Fruit fly (Drosophila melanogaster) whole organism, embryonic: ENCODE measurements around the gene CG5509.
A peak's percentile ranks its signal among the peaks of the same experiment; 100 is the strongest.

Experiments
- BtbVII ChIP-seq: fragments of 200-800 bp; sonication (Bioruptor generic); optimal IDR thresholded peaks from 3 replicates; lab custom pipeline; 2017; ENCODE audit warnings: missing biosample characterization, mild to moderate bottlenecking, missing genetic modification characterization
- CG10431 ChIP-seq: fragments of 200-800 bp; sonication (Bioruptor generic); optimal IDR thresholded peaks from 3 replicates; lab custom pipeline; 2018; ENCODE audit warnings: missing biosample characterization, mild to moderate bottlenecking, missing genetic modification characterization
- CG13296 ChIP-seq: fragments of 200-800 bp; sonication (Bioruptor generic); optimal IDR thresholded peaks from 3 replicates; lab custom pipeline; 2018; ENCODE audit warnings: missing biosample characterization, mild to moderate bottlenecking, missing genetic modification characterization
- CG13775 ChIP-seq: fragments of 200-800 bp; sonication (Bioruptor generic); optimal IDR thresholded peaks from 3 replicates; lab custom pipeline; 2017; ENCODE audit warnings: missing biosample characterization, mild to moderate bottlenecking, missing genetic modification characterization
- CG14050 ChIP-seq: fragments of 200-800 bp; sonication (Bioruptor generic); IDR thresholded peaks from 3 replicates; pipeline ENCODE4 v1.3.6; 2022; ENCODE audit warnings: missing biosample characterization, missing genetic modification characterization
- CG17361 ChIP-seq: fragments of 200-800 bp; sonication (Bioruptor generic); IDR thresholded peaks from 3 replicates; pipeline ENCODE4 v1.3.6; 2022; ENCODE audit warnings: missing biosample characterization, missing genetic modification characterization
- CG2120 ChIP-seq: fragments of 200-800 bp; sonication (Bioruptor generic); optimal IDR thresholded peaks from 3 replicates; lab custom pipeline; 2016; ENCODE audit warnings: missing biosample characterization, missing genetic modification characterization
- CG2199 ChIP-seq: fragments of 200-800 bp; sonication (Bioruptor generic); IDR thresholded peaks from 3 replicates; pipeline ENCODE4 v1.3.6; 2022; ENCODE audit warnings: missing biosample characterization, missing genetic modification characterization
- CG3065 ChIP-seq: fragments of 200-800 bp; sonication (Bioruptor generic); optimal IDR thresholded peaks from 2 replicates; lab custom pipeline; 2016; ENCODE audit warnings: missing biosample characterization, missing genetic modification characterization
- CG31365 ChIP-seq: fragments of 200-800 bp; sonication (Bioruptor generic); optimal IDR thresholded peaks from 2 replicates; lab custom pipeline; 2018; ENCODE audit warnings: missing biosample characterization, mild to moderate bottlenecking, missing genetic modification characterization
- CG31441 ChIP-seq: fragments of 200-800 bp; sonication (Bioruptor generic); IDR thresholded peaks from 2 replicates; pipeline ENCODE4 v1.3.6; 2022; ENCODE audit warnings: missing biosample characterization, missing genetic modification characterization
- CG6854 ChIP-seq: fragments of 200-800 bp; sonication (Bioruptor generic); optimal IDR thresholded peaks from 3 replicates; lab custom pipeline; 2017; ENCODE audit warnings: missing biosample characterization, mild to moderate bottlenecking, missing genetic modification characterization
- CG7786 ChIP-seq: fragments of 200-800 bp; sonication (Bioruptor generic); optimal IDR thresholded peaks from 2 replicates; lab custom pipeline; 2016; ENCODE audit warnings: missing biosample characterization, missing genetic modification characterization
- CG9727 ChIP-seq: fragments of 200-800 bp; sonication (Bioruptor generic); optimal IDR thresholded peaks from 3 replicates; lab custom pipeline; 2017; ENCODE audit warnings: missing biosample characterization, mild to moderate bottlenecking, missing genetic modification characterization
- CG9876 ChIP-seq: fragments of 200-800 bp; sonication (Bioruptor generic); optimal IDR thresholded peaks from 2 replicates; lab custom pipeline; 2016; ENCODE audit warnings: missing biosample characterization, missing genetic modification characterization
- D19A ChIP-seq: fragments of 200-800 bp; optimal IDR thresholded peaks from 3 replicates; lab custom pipeline; 2019; ENCODE audit warnings: missing biosample characterization, mild to moderate bottlenecking, missing genetic modification characterization, moderate library complexity
- Dad ChIP-seq: fragments of 200-800 bp; sonication (Bioruptor generic); optimal IDR thresholded peaks from 3 replicates; lab custom pipeline; 2016; ENCODE audit warnings: missing biosample characterization, missing genetic modification characterization
- Doc3 ChIP-seq: fragments of 200-800 bp; sonication (Bioruptor generic); IDR thresholded peaks from 3 replicates; pipeline ENCODE4 v1.3.6; 2022; ENCODE audit warnings: missing biosample characterization, missing genetic modification characterization; ENCODE audit not compliant: partially characterized antibody
- E2f2 ChIP-seq: fragments of 200-800 bp; sonication (Bioruptor generic); IDR thresholded peaks from 2 replicates; pipeline ENCODE4 v1.3.6; 2022; ENCODE audit warnings: missing biosample characterization, missing genetic modification characterization
- Hey ChIP-seq: fragments of 200-800 bp; sonication (Bioruptor generic); optimal IDR thresholded peaks from 3 replicates; lab custom pipeline; 2018; ENCODE audit warnings: missing biosample characterization, mild to moderate bottlenecking, missing genetic modification characterization
- Med ChIP-seq: fragments of 200-800 bp; sonication (Bioruptor generic); peaks from one replicate; lab custom pipeline; 2016; ENCODE audit warnings: missing biosample characterization, missing genetic modification characterization, mild to moderate bottlenecking, inconsistent platforms, moderate library complexity
- Meics ChIP-seq: fragments of 200-800 bp; sonication (Bioruptor generic); optimal IDR thresholded peaks from 2 replicates; lab custom pipeline; 2017; ENCODE audit warnings: missing biosample characterization, mild to moderate bottlenecking, missing genetic modification characterization
- Mrtf ChIP-seq: fragments of 200-800 bp; sonication (Bioruptor generic); IDR thresholded peaks from 3 replicates; pipeline ENCODE4 v1.3.6; 2022; ENCODE audit warnings: missing biosample characterization, missing genetic modification characterization
- Nf-YA ChIP-seq: fragments of 200-800 bp; sonication (Bioruptor generic); IDR thresholded peaks from 2 replicates; pipeline ENCODE4 v1.3.6; 2022; ENCODE audit warnings: missing biosample characterization, missing genetic modification characterization
- Nf-YB ChIP-seq: fragments of 200-800 bp; sonication (Bioruptor generic); optimal IDR thresholded peaks from 3 replicates; lab custom pipeline; 2019; ENCODE audit warnings: missing biosample characterization, mild to moderate bottlenecking, missing genetic modification characterization, moderate library complexity
- Optix ChIP-seq: fragments of 200-800 bp; sonication (Bioruptor generic); IDR thresholded peaks from 3 replicates; pipeline ENCODE4 v1.3.6; 2022; ENCODE audit warnings: missing biosample characterization, missing genetic modification characterization
- Pdp1 ChIP-seq, 2 experiments: fragments of 200-800 bp; sonication (Bioruptor generic); optimal IDR thresholded peaks; 3 replicates each; lab custom pipeline; 2016; ENCODE audit warnings: missing biosample characterization in 2 of 2, missing genetic modification characterization in 2 of 2, mild to moderate bottlenecking in 1 of 2, moderate library complexity in 1 of 2
- Six4 ChIP-seq: fragments of 200-800 bp; sonication (Bioruptor generic); optimal IDR thresholded peaks from 2 replicates; lab custom pipeline; 2016; ENCODE audit warnings: missing biosample characterization, missing genetic modification characterization
- Vsx1 ChIP-seq: fragments of 200-800 bp; sonication (Bioruptor generic); optimal IDR thresholded peaks from 2 replicates; lab custom pipeline; 2017; ENCODE audit warnings: missing biosample characterization, mild to moderate bottlenecking, missing genetic modification characterization, missing genetic modification reagents
- ab ChIP-seq: fragments of 200-800 bp; sonication (Bioruptor generic); optimal IDR thresholded peaks from 2 replicates; lab custom pipeline; 2016; ENCODE audit warnings: missing biosample characterization, missing genetic modification characterization
- aop ChIP-seq: fragments of 200-800 bp; sonication (Bioruptor generic); IDR thresholded peaks from 2 replicates; pipeline ENCODE4 v1.3.6; 2022; ENCODE audit warnings: missing biosample characterization, missing genetic modification characterization
- dan ChIP-seq: fragments of 200-800 bp; sonication (Bioruptor generic); IDR thresholded peaks from 2 replicates; pipeline ENCODE4 v1.3.6; 2022; ENCODE audit warnings: missing biosample characterization, missing genetic modification characterization
- dimm ChIP-seq: fragments of 200-800 bp; sonication (Bioruptor generic); IDR thresholded peaks from 2 replicates; pipeline ENCODE4 v1.3.6; 2022; ENCODE audit warnings: missing biosample characterization, missing genetic modification characterization
- disco-r ChIP-seq: fragments of 200-800 bp; sonication (Bioruptor generic); optimal IDR thresholded peaks from 2 replicates; lab custom pipeline; 2016; ENCODE audit warnings: missing biosample characterization, missing genetic modification characterization
- hb ChIP-seq: fragments of 200-800 bp; sonication (Bioruptor generic); IDR thresholded peaks from 3 replicates; pipeline ENCODE4 v1.3.6; 2022; ENCODE audit warnings: missing biosample characterization, missing genetic modification characterization; ENCODE audit not compliant: partially characterized antibody
- her ChIP-seq: fragments of 200-800 bp; sonication (Bioruptor generic); optimal IDR thresholded peaks from 2 replicates; lab custom pipeline; 2016; ENCODE audit warnings: missing biosample characterization, missing genetic modification characterization
- kah ChIP-seq: fragments of 200-800 bp; sonication (Bioruptor generic); optimal IDR thresholded peaks from 2 replicates; lab custom pipeline; 2018; ENCODE audit warnings: missing biosample characterization, mild to moderate bottlenecking, missing genetic modification characterization
- ken ChIP-seq: fragments of 200-800 bp; sonication (Bioruptor generic); IDR thresholded peaks from 3 replicates; pipeline ENCODE4 v1.3.6; 2022; ENCODE audit warnings: missing biosample characterization, missing genetic modification characterization
- kni ChIP-seq: fragments of 200-800 bp; sonication (Bioruptor generic); optimal IDR thresholded peaks from 3 replicates; lab custom pipeline; 2017; ENCODE audit warnings: mild to moderate bottlenecking, missing biosample characterization, missing genetic modification reagents, missing genetic modification characterization
- knrl ChIP-seq: fragments of 200-800 bp; sonication (Bioruptor generic); IDR thresholded peaks from 3 replicates; pipeline ENCODE4 v1.3.6; 2022; ENCODE audit warnings: missing biosample characterization, missing genetic modification characterization; ENCODE audit not compliant: partially characterized antibody
- mam ChIP-seq: fragments of 200-800 bp; sonication (Bioruptor generic); optimal IDR thresholded peaks from 3 replicates; lab custom pipeline; 2016; ENCODE audit warnings: missing biosample characterization, missing genetic modification characterization
- nau ChIP-seq: fragments of 200-800 bp; sonication (Bioruptor generic); optimal IDR thresholded peaks from 3 replicates; lab custom pipeline; 2017; ENCODE audit warnings: missing biosample characterization, mild to moderate bottlenecking, missing genetic modification characterization, missing genetic modification reagents
- p53 ChIP-seq: fragments of 200-800 bp; sonication (Bioruptor generic); optimal IDR thresholded peaks from 2 replicates; lab custom pipeline; 2016; ENCODE audit warnings: missing biosample characterization, missing genetic modification characterization
- prd ChIP-seq, 3 experiments: fragments of >200 bp in 2 of 3; fragments of 200-800 bp in 1 of 3; sonication (Bioruptor generic) in 1 of 3; optimal IDR thresholded peaks in 2 of 3; IDR thresholded peaks in 1 of 3; 2 replicates in 2 of 3; 3 replicates in 1 of 3; pipeline versions ENCODE4 v1.3.6 to Lab custom; 2017 to 2022; ENCODE audit warnings: missing biosample characterization in 1 of 3, missing genetic modification characterization in 1 of 3
- rib ChIP-seq: fragments of 200-800 bp; sonication (Bioruptor generic); IDR thresholded peaks from 2 replicates; pipeline ENCODE4 v1.3.6; 2022; ENCODE audit warnings: missing biosample characterization, missing genetic modification characterization
- sens-2 ChIP-seq: fragments of 200-800 bp; sonication (Bioruptor generic); IDR thresholded peaks from 2 replicates; pipeline ENCODE4 v1.3.6; 2022; ENCODE audit warnings: missing biosample characterization, missing genetic modification characterization
- seq ChIP-seq: fragments of 200-800 bp; sonication (Bioruptor generic); IDR thresholded peaks from 2 replicates; pipeline ENCODE4 v1.3.6; 2022; ENCODE audit warnings: missing biosample characterization, missing genetic modification characterization
- slp2 ChIP-seq: fragments of 200-800 bp; sonication (Bioruptor generic); optimal IDR thresholded peaks from 2 replicates; lab custom pipeline; 2016; ENCODE audit warnings: missing biosample characterization, missing genetic modification characterization
- zfh1 ChIP-seq: fragments of 200-800 bp; sonication (Bioruptor generic); IDR thresholded peaks from 3 replicates; pipeline ENCODE4 v1.3.6; 2022; ENCODE audit warnings: missing biosample characterization, missing genetic modification characterization

The CG5509 gene

DNA sequence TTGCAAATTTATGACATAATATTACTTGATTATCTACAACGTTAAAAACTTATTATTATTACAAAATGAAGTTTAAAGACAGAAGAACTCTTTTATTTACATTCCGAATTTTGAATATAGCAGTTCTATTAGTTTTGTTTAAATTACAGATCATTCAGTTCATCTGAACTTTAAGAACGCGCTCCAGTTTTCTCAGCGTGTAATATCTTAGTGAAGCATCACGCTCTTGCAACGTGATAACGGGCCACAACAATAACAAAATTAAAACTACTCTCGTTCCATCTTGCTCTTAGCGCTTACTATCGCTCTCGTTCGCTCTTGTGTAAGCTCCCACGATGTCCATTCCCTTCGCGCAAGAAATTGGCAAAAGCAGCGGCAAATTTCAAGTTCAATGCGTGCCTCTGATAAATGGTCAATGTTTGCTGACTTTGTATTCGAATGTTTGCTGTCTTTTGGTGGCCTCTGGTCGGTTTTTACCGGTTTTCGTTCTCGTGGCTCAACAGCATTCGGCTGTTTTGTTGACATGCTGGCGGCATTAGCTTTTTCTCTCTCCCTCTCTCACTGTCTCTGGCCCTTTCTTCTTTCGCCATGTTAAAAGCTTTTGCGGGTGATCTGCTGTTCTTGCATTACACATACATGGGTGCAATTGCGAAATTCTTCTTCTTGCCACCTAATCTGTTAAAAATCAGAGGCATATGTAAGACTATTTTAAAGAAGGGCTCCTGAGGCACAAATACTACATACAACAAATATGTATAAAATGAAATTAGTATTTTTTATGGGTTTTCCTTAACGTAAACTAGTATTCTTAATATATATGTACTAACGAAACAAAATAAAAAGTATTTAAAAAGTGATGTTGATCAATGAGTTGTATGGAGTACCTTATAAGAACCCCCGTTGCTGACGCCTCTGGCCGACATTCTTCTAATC is 9.4 kb upstream of the CG5509 start (continued):
- TF ChIP-seq Nf-YB (GFP tag; lab: Kevin White, UChicago), result no peak
- no peak for TF ChIP-seq dimm (GFP tag; lab: Robert Waterston, UW)
- peak; percentile 9 for TF ChIP-seq CG13296
- TF ChIP-seq D19A (tag; lab: Kevin White, UChicago), result no peak
- TF ChIP-seq CG10431, result no peak
- TF ChIP-seq E2f2 (GFP tag; lab: Robert Waterston, UW), result peak; percentile 8; the same call in 1 of the 2 replicates
- TF ChIP-seq Six4 (GFP tag; lab: Kevin White, UChicago), result no peak
- TF ChIP-seq sens-2 (GFP tag; lab: Robert Waterston, UW), result no peak
- TF ChIP-seq CG13775 (GFP tag; lab: Kevin White, UChicago), result peak; percentile 24
- TF ChIP-seq dan (GFP tag; lab: Robert Waterston, UW), result no peak
- no peak for TF ChIP-seq disco-r
- peak; percentile 75 for TF ChIP-seq CG2120 (GFP tag; lab: Kevin White, UChicago)
- TF ChIP-seq CG14050 (GFP tag; lab: Robert Waterston, UW), result 0 out of 3 replicates have a peak, but pooled peaks have one; percentile 23
- TF ChIP-seq kni (GFP tag; lab: Kevin White, UChicago), result no peak
- TF ChIP-seq Doc3 (GFP tag; lab: Robert Waterston, UW), result no peak
- no peak for TF ChIP-seq BtbVII (GFP tag; lab: Kevin White, UChicago)
- no peak for TF ChIP-seq hb (GFP tag; lab: Robert Waterston, UW)
- no peak for TF ChIP-seq aop (GFP tag; lab: Robert Waterston, UW)
- no peak for TF ChIP-seq CG2199 (GFP tag; lab: Robert Waterston, UW)
- no peak for TF ChIP-seq Hey (tag; lab: Kevin White, UChicago)
- no peak for TF ChIP-seq CG3065 (GFP tag; lab: Kevin White, UChicago)
- 0 out of 3 replicates have a peak, but pooled peaks have one; percentile 7 for TF ChIP-seq CG17361 (GFP tag; lab: Robert Waterston, UW)
- no peak for TF ChIP-seq Optix (GFP tag; lab: Robert Waterston, UW)
- TF ChIP-seq CG9727 (GFP tag; lab: Kevin White, UChicago), result peak; percentile 44
- no peak for TF ChIP-seq kah (GFP tag; lab: Kevin White, UChicago)
- TF ChIP-seq seq (GFP tag; lab: Robert Waterston, UW), result no peak
- TF ChIP-seq mam (GFP tag; lab: Kevin White, UChicago), result peak; percentile 17
- no peak for TF ChIP-seq knrl (GFP tag; lab: Robert Waterston, UW)
- no peak for TF ChIP-seq ab
- TF ChIP-seq nau, result no peak
- TF ChIP-seq Dad, result no peak
- peak; percentile 83 for TF ChIP-seq Med (GFP tag; lab: Kevin White, UChicago)
- TF ChIP-seq Nf-YA (GFP tag; lab: Robert Waterston, UW), result no peak
- peak; percentile 60 for TF ChIP-seq Meics (GFP tag; lab: Kevin White, UChicago)
- no peak for TF ChIP-seq ken (GFP tag; lab: Robert Waterston, UW)
- TF ChIP-seq her (GFP tag; lab: Kevin White, UChicago), result no peak
- no peak for TF ChIP-seq Vsx1
- no peak for TF ChIP-seq zfh1 (GFP tag; lab: Robert Waterston, UW)
- no peak for TF ChIP-seq slp2 (GFP tag; lab: Kevin White, UChicago)
- TF ChIP-seq CG7786, result no peak
- no peak for TF ChIP-seq p53 (GFP tag; lab: Kevin White, UChicago)
- TF ChIP-seq rib (GFP tag; lab: Robert Waterston, UW), result 0 out of 2 replicates have a peak, but pooled peaks have one; percentile 42
- no peak for TF ChIP-seq Mrtf (GFP tag; lab: Robert Waterston, UW)
- no peak for TF ChIP-seq prd (optimal IDR thresholded peaks at IDR 0.05; lab: Kevin White, UChicago)
- TF ChIP-seq prd (GFP tag; IDR thresholded peaks at IDR 0.05; lab: Robert Waterston, UW), result peak; percentile 16; the same call in 1 of the 3 replicates
- peak in 1 of 2 experiments; percentile 27 for TF ChIP-seq Pdp1 (GFP tag; optimal IDR thresholded peaks at IDR 0.05; lab: Kevin White, UChicago)
- no peak for TF ChIP-seq CG9876 (GFP tag; lab: Kevin White, UChicago)
- TF ChIP-seq CG6854 (GFP tag; lab: Kevin White, UChicago), result no peak
- TF ChIP-seq CG31365, result no peak
- TF ChIP-seq CG31441 (GFP tag; lab: Robert Waterston, UW), result peak; percentile 24; the same call in 1 of the 2 replicates
